Worm (Caenorhabditis elegans) whole organism, L1 larva: ENCODE measurements around the gene fipr-20.

Experiments
- aly-2 ChIP-seq: fragments of 150-350 bp; optimal IDR thresholded peaks from 2 replicates; lab custom pipeline; 2014; ENCODE audit warnings: missing biosample characterization, missing genetic modification characterization
- ceh-8 ChIP-seq: fragments of 200-800 bp; sonication (Bioruptor generic); optimal IDR thresholded peaks from 2 replicates; lab custom pipeline; 2018; ENCODE audit warnings: mild to moderate bottlenecking, missing genetic modification characterization, moderate library complexity, missing compliant biosample characterization
- elt-3 ChIP-seq, 6 experiments: fragments of 150-350 bp in 1 of 6; sonication (generic microtip); optimal IDR thresholded peaks; 2 replicates each; lab custom pipeline; 2017 to 2018; ENCODE audit warnings: missing biosample characterization in 6 of 6, missing genetic modification characterization in 6 of 6, inconsistent platforms in 1 of 6
- fkh-10 ChIP-seq: sonication (generic microtip); optimal IDR thresholded peaks from 2 replicates; lab custom pipeline; 2017; ENCODE audit warnings: missing biosample characterization, missing genetic modification reagents, missing genetic modification characterization
- fos-1 ChIP-seq: fragments of 150-350 bp; optimal IDR thresholded peaks from 2 replicates; lab custom pipeline; 2014; ENCODE audit warnings: missing biosample characterization, missing genetic modification characterization
- lin-13 ChIP-seq: fragments of 150-350 bp; optimal IDR thresholded peaks from 2 replicates; lab custom pipeline; 2014; ENCODE audit warnings: missing biosample characterization, missing genetic modification reagents, missing genetic modification characterization
- lir-3 ChIP-seq: sonication (generic microtip); optimal IDR thresholded peaks from 2 replicates; lab custom pipeline; 2016; ENCODE audit warnings: mild to moderate bottlenecking, missing genetic modification characterization, moderate library complexity, missing compliant biosample characterization; ENCODE audit not compliant: poor library complexity
- lsy-2 ChIP-seq, 2 experiments: fragments of 150-350 bp; optimal IDR thresholded peaks; 2 replicates each; lab custom pipeline; 2014; ENCODE audit warnings: missing biosample characterization in 2 of 2, missing genetic modification characterization in 2 of 2
- nhr-11 ChIP-seq: fragments of 150-350 bp; optimal IDR thresholded peaks from 2 replicates; lab custom pipeline; 2014; ENCODE audit warnings: missing biosample characterization, missing genetic modification characterization
- nhr-77 ChIP-seq: fragments of 150-350 bp; optimal IDR thresholded peaks from 2 replicates; lab custom pipeline; 2014; ENCODE audit warnings: missing biosample characterization, missing genetic modification characterization
- snpc-4 ChIP-seq: fragments of 150-350 bp; optimal IDR thresholded peaks from 2 replicates; lab custom pipeline; 2014; ENCODE audit warnings: missing biosample characterization, missing genetic modification characterization
- sup-37 ChIP-seq: fragments of 200-800 bp; sonication (Bioruptor generic); optimal IDR thresholded peaks from 2 replicates; lab custom pipeline; 2018; ENCODE audit warnings: mild to moderate bottlenecking, missing genetic modification characterization, missing compliant biosample characterization
- unc-130 ChIP-seq: fragments of 150-350 bp; optimal IDR thresholded peaks from 2 replicates; lab custom pipeline; 2017; ENCODE audit warnings: missing biosample characterization, missing genetic modification characterization, inconsistent platforms
- unc-98 ChIP-seq: fragments of 200-800 bp; sonication (Bioruptor generic); IDR thresholded peaks from 2 replicates; pipeline ENCODE4 v1.3.6; 2022; ENCODE audit warnings: missing genetic modification characterization, missing compliant biosample characterization

DNA sequence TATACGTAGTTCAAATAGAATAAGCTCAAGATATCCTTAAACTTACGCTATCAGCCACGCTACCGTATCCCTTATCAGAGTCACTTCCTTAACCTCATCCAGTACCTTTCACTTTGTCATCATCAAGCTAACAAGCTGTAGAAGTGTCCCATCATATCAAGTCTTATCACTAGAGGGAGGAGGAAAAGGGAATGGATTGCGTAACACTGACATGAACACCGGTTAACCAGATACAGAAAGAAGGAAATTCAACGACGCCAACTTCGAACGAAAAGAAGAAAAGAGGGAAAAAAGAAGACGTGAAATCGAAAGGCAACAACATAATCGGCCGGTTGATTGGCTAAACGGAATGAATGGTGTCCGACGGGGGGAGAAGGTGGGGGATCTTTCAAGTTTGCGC lies 27.9 kb upstream of the fipr-20 start:
- TF ChIP-seq sup-37, result no peak
- no peak for TF ChIP-seq lsy-2 (tag; optimal IDR thresholded peaks at IDR 0.05; lab: Kevin White, UChicago)
- no peak for TF ChIP-seq fkh-10
- TF ChIP-seq nhr-77 (tag; lab: Kevin White, UChicago), result no peak
- no peak for TF ChIP-seq fos-1
- TF ChIP-seq elt-3 (tag; optimal IDR thresholded peaks at IDR 0.05; lab: Kevin White, UChicago), result no peak
- TF ChIP-seq lin-13 (GFP tag; lab: Kevin White, UChicago), result no peak
- TF ChIP-seq nhr-11 (tag; lab: Kevin White, UChicago), result no peak
- TF ChIP-seq unc-130 (tag; lab: Kevin White, UChicago), result no peak
- no peak for TF ChIP-seq unc-98 (GFP tag; lab: Robert Waterston, UW)
- TF ChIP-seq ceh-8 (GFP tag; lab: Kevin White, UChicago), result no peak
- TF ChIP-seq aly-2 (tag; lab: Kevin White, UChicago), result no peak
- TF ChIP-seq snpc-4 (tag; lab: Kevin White, UChicago), result no peak
- TF ChIP-seq lir-3, result no peak
